Fruit fly (Drosophila melanogaster) whole organism, embryonic: ENCODE measurements around the gene Sry-alpha.

Experiments used
- Bgb ChIP-seq: fragments of 200-800 bp; sonication (Bioruptor generic); IDR thresholded peaks from 2 replicates; pipeline ENCODE4 v1.3.6; 2022; ENCODE audit warnings: missing biosample characterization, missing genetic modification characterization; ENCODE audit not compliant: partially characterized antibody
- CG10321 ChIP-seq: fragments of 200-800 bp; sonication (Bioruptor generic); IDR thresholded peaks from 2 replicates; pipeline ENCODE4 v1.3.6; 2022; ENCODE audit warnings: missing biosample characterization, missing genetic modification characterization
- CG11723 ChIP-seq: fragments of 200-800 bp; sonication (Bioruptor generic); optimal IDR thresholded peaks from 2 replicates; lab custom pipeline; 2017; ENCODE audit warnings: missing biosample characterization, mild to moderate bottlenecking, missing genetic modification characterization
- CG1233 ChIP-seq: fragments of 200-800 bp; sonication (Bioruptor generic); optimal IDR thresholded peaks from 4 replicates; lab custom pipeline; 2018; ENCODE audit warnings: missing biosample characterization, mild to moderate bottlenecking, missing genetic modification characterization
- CG12391 ChIP-seq: fragments of 200-800 bp; sonication (Bioruptor generic); optimal IDR thresholded peaks from 3 replicates; lab custom pipeline; 2018; ENCODE audit warnings: missing biosample characterization, mild to moderate bottlenecking, missing genetic modification characterization, moderate library complexity
- CG12744 ChIP-seq: fragments of 200-800 bp; sonication (Bioruptor generic); optimal IDR thresholded peaks from 2 replicates; lab custom pipeline; 2016; ENCODE audit warnings: missing biosample characterization, missing genetic modification characterization
- CG13287 ChIP-seq: fragments of 200-800 bp; sonication (Bioruptor generic); IDR thresholded peaks from 2 replicates; pipeline ENCODE4 v1.3.6; 2022; ENCODE audit warnings: missing biosample characterization, missing genetic modification characterization; ENCODE audit not compliant: partially characterized antibody
- CG15514 ChIP-seq: fragments of 200-800 bp; sonication (Bioruptor generic); optimal IDR thresholded peaks from 3 replicates; lab custom pipeline; 2017; ENCODE audit warnings: missing biosample characterization, missing genetic modification characterization, mild to moderate bottlenecking, moderate library complexity, missing genetic modification reagents
- CG17568 ChIP-seq: fragments of 200-800 bp; sonication (Bioruptor generic); optimal IDR thresholded peaks from 2 replicates; lab custom pipeline; 2018; ENCODE audit warnings: missing biosample characterization, mild to moderate bottlenecking, missing genetic modification characterization, moderate library complexity
- CG2202 ChIP-seq: fragments of 200-800 bp; sonication (Bioruptor generic); optimal IDR thresholded peaks from 2 replicates; lab custom pipeline; 2018; ENCODE audit warnings: missing biosample characterization, mild to moderate bottlenecking, missing genetic modification characterization
- CG33213 ChIP-seq: fragments of 200-800 bp; sonication (Bioruptor generic); optimal IDR thresholded peaks from 3 replicates; lab custom pipeline; 2016; ENCODE audit warnings: missing biosample characterization, missing genetic modification characterization
- CG3726 ChIP-seq: fragments of 200-800 bp; sonication (Bioruptor generic); IDR thresholded peaks from 3 replicates; pipeline ENCODE4, ENCODE4 v1.3.6; 2022; ENCODE audit warnings: missing biosample characterization, missing genetic modification characterization
- CG7745 ChIP-seq: fragments of 200-800 bp; sonication (Bioruptor generic); optimal IDR thresholded peaks from 2 replicates; lab custom pipeline; 2018; ENCODE audit warnings: missing biosample characterization, mild to moderate bottlenecking, missing genetic modification characterization, moderate library complexity
- CG7928 ChIP-seq: fragments of 200-800 bp; sonication (Bioruptor generic); optimal IDR thresholded peaks from 2 replicates; lab custom pipeline; 2017; ENCODE audit warnings: missing biosample characterization, mild to moderate bottlenecking, missing genetic modification characterization
- CG8290 ChIP-seq, 3 experiments: fragments of 200-800 bp; sonication (Bioruptor generic); optimal IDR thresholded peaks; 2 replicates each; lab custom pipeline; 2016 to 2019; ENCODE audit warnings: missing biosample characterization in 3 of 3, missing genetic modification characterization in 3 of 3, mild to moderate bottlenecking in 2 of 3, moderate library complexity in 1 of 3
- CG8359 ChIP-seq: fragments of 200-800 bp; sonication (Bioruptor generic); optimal IDR thresholded peaks from 2 replicates; lab custom pipeline; 2017; ENCODE audit warnings: missing biosample characterization, mild to moderate bottlenecking, missing genetic modification characterization, borderline replicate concordance
- CG8924 ChIP-seq: fragments of 200-800 bp; optimal IDR thresholded peaks from 3 replicates; lab custom pipeline; 2019; ENCODE audit warnings: missing biosample characterization, mild to moderate bottlenecking, missing genetic modification characterization, moderate library complexity
- CG9437 ChIP-seq: fragments of 200-800 bp; sonication (Bioruptor generic); optimal IDR thresholded peaks from 2 replicates; lab custom pipeline; 2018; ENCODE audit warnings: missing biosample characterization, mild to moderate bottlenecking, missing genetic modification characterization
- CG9727 ChIP-seq: fragments of 200-800 bp; sonication (Bioruptor generic); optimal IDR thresholded peaks from 3 replicates; lab custom pipeline; 2017; ENCODE audit warnings: missing biosample characterization, mild to moderate bottlenecking, missing genetic modification characterization
- Dek ChIP-seq: fragments of 200-800 bp; sonication (Bioruptor generic); optimal IDR thresholded peaks from 3 replicates; lab custom pipeline; 2019; ENCODE audit warnings: missing biosample characterization, mild to moderate bottlenecking, missing genetic modification characterization, moderate library complexity
- Gug ChIP-seq: fragments of 200-800 bp; sonication (Bioruptor generic); IDR thresholded peaks from 4 replicates; pipeline ENCODE4 v1.3.6; 2022; ENCODE audit warnings: missing biosample characterization, missing genetic modification characterization
- HHEX ChIP-seq: fragments of 200-800 bp; sonication (Bioruptor generic); optimal IDR thresholded peaks from 3 replicates; lab custom pipeline; 2017; ENCODE audit warnings: missing biosample characterization, mild to moderate bottlenecking, missing genetic modification characterization, missing genetic modification reagents
- Mad ChIP-seq: fragments of 200-800 bp; sonication (Bioruptor generic); optimal IDR thresholded peaks from 2 replicates; lab custom pipeline; 2016; ENCODE audit warnings: missing biosample characterization, missing genetic modification characterization
- Med ChIP-seq: fragments of 200-800 bp; sonication (Bioruptor generic); peaks from one replicate; lab custom pipeline; 2016; ENCODE audit warnings: missing biosample characterization, missing genetic modification characterization, mild to moderate bottlenecking, inconsistent platforms, moderate library complexity
- Meics ChIP-seq: fragments of 200-800 bp; sonication (Bioruptor generic); optimal IDR thresholded peaks from 2 replicates; lab custom pipeline; 2017; ENCODE audit warnings: missing biosample characterization, mild to moderate bottlenecking, missing genetic modification characterization
- Nf-YA ChIP-seq: fragments of 200-800 bp; sonication (Bioruptor generic); IDR thresholded peaks from 2 replicates; pipeline ENCODE4 v1.3.6; 2022; ENCODE audit warnings: missing biosample characterization, missing genetic modification characterization
- Opbp ChIP-seq: fragments of 200-800 bp; sonication (Bioruptor generic); IDR thresholded peaks from 3 replicates; pipeline ENCODE4 v1.3.6; 2022; ENCODE audit warnings: missing biosample characterization, missing genetic modification characterization; ENCODE audit not compliant: partially characterized antibody
- PHDP ChIP-seq: fragments of 200-800 bp; sonication (Bioruptor generic); optimal IDR thresholded peaks from 3 replicates; lab custom pipeline; 2018; ENCODE audit warnings: missing biosample characterization, mild to moderate bottlenecking, missing genetic modification characterization, moderate library complexity
- Scr ChIP-seq: fragments of 200-800 bp; sonication (Bioruptor generic); IDR thresholded peaks from 2 replicates; pipeline ENCODE4 v1.3.6; 2022; ENCODE audit warnings: missing biosample characterization, missing genetic modification characterization; ENCODE audit not compliant: partially characterized antibody
- ato ChIP-seq: fragments of 200-800 bp; sonication (Bioruptor generic); IDR thresholded peaks from 2 replicates; pipeline ENCODE4 v1.3.6; 2022; ENCODE audit warnings: missing biosample characterization, missing genetic modification characterization; ENCODE audit not compliant: partially characterized antibody
- bigmax ChIP-seq: fragments of 200-800 bp; sonication (Bioruptor generic); optimal IDR thresholded peaks from 2 replicates; lab custom pipeline; 2018; ENCODE audit warnings: missing biosample characterization, mild to moderate bottlenecking, missing genetic modification characterization
- chinmo ChIP-seq: fragments of 200-800 bp; sonication (Bioruptor generic); IDR thresholded peaks from 4 replicates; pipeline ENCODE4 v1.3.6; 2022; ENCODE audit warnings: missing biosample characterization, missing genetic modification characterization; ENCODE audit not compliant: partially characterized antibody
- crol ChIP-seq: fragments of 200-800 bp; sonication (Bioruptor generic); IDR thresholded peaks from 2 replicates; pipeline ENCODE4 v1.3.6; 2022; ENCODE audit warnings: missing biosample characterization, missing genetic modification characterization
- dati ChIP-seq: fragments of 200-800 bp; sonication (Bioruptor generic); IDR thresholded peaks from 2 replicates; pipeline ENCODE4 v1.3.6; 2022; ENCODE audit warnings: missing biosample characterization, missing genetic modification characterization
- dmrt99B ChIP-seq: fragments of 200-800 bp; sonication (Bioruptor generic); optimal IDR thresholded peaks from 2 replicates; lab custom pipeline; 2018; ENCODE audit warnings: missing biosample characterization, mild to moderate bottlenecking, missing genetic modification characterization, moderate library complexity
- dysf ChIP-seq: fragments of 200-800 bp; sonication (Bioruptor generic); IDR thresholded peaks from 3 replicates; pipeline ENCODE4 v1.3.6; 2022; ENCODE audit warnings: missing biosample characterization, missing genetic modification characterization
- gcm ChIP-seq: fragments of 200-800 bp; sonication (Bioruptor generic); optimal IDR thresholded peaks from 2 replicates; lab custom pipeline; 2019; ENCODE audit warnings: missing biosample characterization, mild to moderate bottlenecking, missing genetic modification characterization, moderate library complexity
- grau ChIP-seq: fragments of 200-800 bp; optimal IDR thresholded peaks from 3 replicates; lab custom pipeline; 2019; ENCODE audit warnings: missing biosample characterization, mild to moderate bottlenecking, missing genetic modification characterization, moderate library complexity
- gro ChIP-seq: fragments of 200-800 bp; sonication (Bioruptor generic); optimal IDR thresholded peaks from 2 replicates; lab custom pipeline; 2016; ENCODE audit warnings: missing biosample characterization, missing genetic modification characterization
- hbn ChIP-seq: fragments of 200-800 bp; sonication (Bioruptor generic); IDR thresholded peaks from 2 replicates; pipeline ENCODE4 v1.3.6; 2022; ENCODE audit warnings: missing biosample characterization, missing genetic modification characterization; ENCODE audit not compliant: partially characterized antibody
- jumu ChIP-seq: fragments of 200-800 bp; sonication (Bioruptor generic); optimal IDR thresholded peaks from 3 replicates; lab custom pipeline; 2016; ENCODE audit warnings: missing biosample characterization, missing genetic modification characterization
- kay ChIP-seq: fragments of 200-800 bp; sonication (Bioruptor generic); optimal IDR thresholded peaks from 2 replicates; lab custom pipeline; 2016; ENCODE audit warnings: missing biosample characterization, missing genetic modification characterization
- salm ChIP-seq: fragments of 200-800 bp; sonication (Bioruptor generic); optimal IDR thresholded peaks from 2 replicates; lab custom pipeline; 2018; ENCODE audit warnings: missing biosample characterization, mild to moderate bottlenecking, missing genetic modification characterization
- sens-2 ChIP-seq: fragments of 200-800 bp; sonication (Bioruptor generic); IDR thresholded peaks from 2 replicates; pipeline ENCODE4 v1.3.6; 2022; ENCODE audit warnings: missing biosample characterization, missing genetic modification characterization
- sim ChIP-seq: fragments of 200-800 bp; sonication (Bioruptor generic); IDR thresholded peaks from 2 replicates; pipeline ENCODE4 v1.3.6; 2022; ENCODE audit warnings: missing biosample characterization, missing genetic modification characterization
- sqz ChIP-seq: fragments of 200-800 bp; sonication (Bioruptor generic); optimal IDR thresholded peaks from 3 replicates; lab custom pipeline; 2018; ENCODE audit warnings: missing biosample characterization, mild to moderate bottlenecking, missing genetic modification characterization
- ssp ChIP-seq: fragments of 200-800 bp; sonication (Bioruptor generic); IDR thresholded peaks from 2 replicates; pipeline ENCODE4 v1.3.6; 2022; ENCODE audit warnings: missing biosample characterization, missing genetic modification characterization
- tup ChIP-seq: fragments of 200-800 bp; sonication (Bioruptor generic); optimal IDR thresholded peaks from 2 replicates; lab custom pipeline; 2016; ENCODE audit warnings: missing biosample characterization, mild to moderate bottlenecking, missing genetic modification characterization, moderate library complexity
- unc-4 ChIP-seq: fragments of 200-800 bp; sonication (Bioruptor generic); IDR thresholded peaks from 2 replicates; pipeline ENCODE4 v1.3.6; 2022; ENCODE audit warnings: missing biosample characterization, missing genetic modification characterization; ENCODE audit not compliant: partially characterized antibody

Sry-alpha gene

dm6 chr3R:30004648-30005047 lies 34.9 kb upstream of the Sry-alpha start, which contains the start of the genes Nlp and Nph (continued):
- no peak for TF ChIP-seq CG1233 (GFP tag; lab: Kevin White, UChicago)
- no peak for TF ChIP-seq gcm
- peak; percentile 85 for TF ChIP-seq CG15514
- no peak for TF ChIP-seq kay
- TF ChIP-seq chinmo, result peak; percentile 74; the same call in 1 of the 4 replicates
- no peak for TF ChIP-seq PHDP (tag; lab: Kevin White, UChicago)
- TF ChIP-seq CG17568 (GFP tag; lab: Kevin White, UChicago), result no peak
- TF ChIP-seq Mad (GFP tag; lab: Kevin White, UChicago), result peak; percentile 41
- TF ChIP-seq dysf (GFP tag; lab: Robert Waterston, UW), result peak; percentile 22; the same call in 1 of the 3 replicates
- TF ChIP-seq Scr, result peak; percentile 90
- peak; percentile 35 for TF ChIP-seq grau (tag; lab: Kevin White, UChicago)
- TF ChIP-seq ato (GFP tag; lab: Robert Waterston, UW), result peak; percentile 85
- peak; percentile 88 for TF ChIP-seq hbn (GFP tag; lab: Robert Waterston, UW)
- TF ChIP-seq sim, result no peak
- no peak for TF ChIP-seq CG8290 (GFP tag; optimal IDR thresholded peaks at IDR 0.05; lab: Kevin White, UChicago)
- TF ChIP-seq CG8290 (tag; optimal IDR thresholded peaks at IDR 0.05; lab: Kevin White, UChicago), result no peak
- no peak for TF ChIP-seq dmrt99B (tag; lab: Kevin White, UChicago)
- no peak for TF ChIP-seq CG2202
- no peak for TF ChIP-seq CG3726
- no peak for TF ChIP-seq CG9727
- TF ChIP-seq sens-2 (GFP tag; lab: Robert Waterston, UW), result no peak
- peak; percentile 74 for TF ChIP-seq Meics
- peak; percentile 90 for TF ChIP-seq unc-4 (GFP tag; lab: Robert Waterston, UW)
- TF ChIP-seq CG13287 (GFP tag; lab: Robert Waterston, UW), result peak; percentile 95
- TF ChIP-seq CG8924 (tag; lab: Kevin White, UChicago), result peak; percentile 43
- no peak for TF ChIP-seq CG12744 (GFP tag; lab: Kevin White, UChicago)
- no peak for TF ChIP-seq bigmax (GFP tag; lab: Kevin White, UChicago)
- TF ChIP-seq sqz (GFP tag; lab: Kevin White, UChicago), result no peak
- TF ChIP-seq jumu, result no peak
- no peak for TF ChIP-seq tup (GFP tag; lab: Kevin White, UChicago)
- peak; percentile 89 for TF ChIP-seq Med
- peak; percentile 42 for TF ChIP-seq CG12391 (tag; lab: Kevin White, UChicago)
- no peak for TF ChIP-seq Dek
- TF ChIP-seq Nf-YA (GFP tag; lab: Robert Waterston, UW), result no peak
- no peak for TF ChIP-seq CG7928 (GFP tag; lab: Kevin White, UChicago)
- TF ChIP-seq HHEX, result no peak
- TF ChIP-seq CG8359, result no peak
- TF ChIP-seq CG10321 (GFP tag; lab: Robert Waterston, UW), result no peak
- TF ChIP-seq CG7745 (tag; lab: Kevin White, UChicago), result no peak
- TF ChIP-seq dati (GFP tag; lab: Robert Waterston, UW), result no peak
- TF ChIP-seq Gug (GFP tag; lab: Robert Waterston, UW), result no peak; the same call in 3 of the 4 replicates
- no peak for TF ChIP-seq gro (GFP tag; lab: Kevin White, UChicago)
- no peak for TF ChIP-seq crol (GFP tag; lab: Robert Waterston, UW)
- TF ChIP-seq CG11723 (GFP tag; lab: Kevin White, UChicago), result no peak
- peak; percentile 84 for TF ChIP-seq Bgb (GFP tag; lab: Robert Waterston, UW)
- TF ChIP-seq ssp (GFP tag; lab: Robert Waterston, UW), result no peak
- TF ChIP-seq salm (tag; lab: Kevin White, UChicago), result no peak
- TF ChIP-seq CG33213 (GFP tag; lab: Kevin White, UChicago), result peak; percentile 19
- TF ChIP-seq CG9437 (GFP tag; lab: Kevin White, UChicago), result no peak
- peak; percentile 76 for TF ChIP-seq Opbp (GFP tag; lab: Robert Waterston, UW)
